Worm (Caenorhabditis elegans) whole organism, L1 larva: ENCODE data around the gene F53F8.3.

Source experiments
- C34B4.2 ChIP-seq: sonication (generic microtip); optimal IDR thresholded peaks from 2 replicates; lab custom pipeline; 2017; ENCODE audit warnings: mild to moderate bottlenecking, missing genetic modification characterization, missing compliant biosample characterization
- lin-15B ChIP-seq: fragments of 150-350 bp; sonication (generic microtip); optimal IDR thresholded peaks from 3 replicates; lab custom pipeline; 2014; ENCODE audit warnings: missing biosample characterization, missing genetic modification characterization
- nhr-12 ChIP-seq: sonication (generic microtip); optimal IDR thresholded peaks from 2 replicates; lab custom pipeline; 2017; ENCODE audit warnings: missing biosample characterization, missing genetic modification characterization
- nhr-28 ChIP-seq: fragments of 150-350 bp; optimal IDR thresholded peaks from 2 replicates; lab custom pipeline; 2014; ENCODE audit warnings: missing biosample characterization, missing genetic modification characterization
- nhr-47 ChIP-seq: sonication (generic microtip); optimal IDR thresholded peaks from 2 replicates; lab custom pipeline; 2016; ENCODE audit warnings: mild to moderate bottlenecking, missing genetic modification characterization, moderate library complexity, missing compliant biosample characterization
- nhr-84 ChIP-seq: sonication (generic microtip); optimal IDR thresholded peaks from 2 replicates; lab custom pipeline; 2017; ENCODE audit warnings: missing biosample characterization, missing genetic modification characterization
- skn-1 ChIP-seq: fragments of 150-350 bp; optimal IDR thresholded peaks from 2 replicates; lab custom pipeline; 2014; ENCODE audit warnings: missing biosample characterization, missing genetic modification characterization
- tbx-2 ChIP-seq: sonication (generic microtip); optimal IDR thresholded peaks from 2 replicates; lab custom pipeline; 2016; ENCODE audit warnings: missing genetic modification characterization, missing compliant biosample characterization
- unc-30 ChIP-seq: sonication (generic microtip); optimal IDR thresholded peaks from 2 replicates; lab custom pipeline; 2017; ENCODE audit warnings: missing biosample characterization, missing genetic modification characterization

- TF ChIP-seq nhr-12 (no peak), C34B4.2 (tag; lab: Kevin White, UChicago) (no peak), nhr-84 (no peak), skn-1 (no peak), nhr-28 (tag; lab: Kevin White, UChicago) (no peak), tbx-2 (tag; lab: Kevin White, UChicago) (no peak), lin-15B (no peak), unc-30 (tag; lab: Kevin White, UChicago) (no peak), nhr-47 (tag; lab: Kevin White, UChicago) (no peak)
Observed at ce11 chrV:20639294-20639693, 50.0 kb downstream of the F53F8.3 start, which contains the start of gene srxa-14.
